Worm (Caenorhabditis elegans): ENCODE data around the gene morc-1.

The morc-1 gene

DNA sequence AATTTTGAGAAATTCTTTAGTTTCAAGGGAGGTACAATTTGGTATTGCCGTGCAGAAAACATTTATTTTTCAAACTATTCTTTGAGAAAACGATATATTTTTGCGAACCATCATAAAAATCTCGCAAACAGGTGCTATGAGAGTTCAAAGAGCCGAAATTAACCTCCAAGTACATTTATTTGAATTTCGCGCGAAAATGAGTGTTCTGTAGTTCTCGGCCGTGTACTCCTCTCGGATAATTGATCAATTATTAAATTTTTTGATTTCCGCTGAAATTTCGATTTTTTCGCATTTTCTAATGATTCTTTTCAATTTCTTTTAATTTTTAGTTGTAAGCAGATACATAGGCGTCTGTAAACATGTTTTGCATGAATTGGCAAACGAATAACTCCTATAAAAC, 16.5 kb downstream of the morc-1 start (continued):
- no peak for TF ChIP-seq alr-1 (tag; optimal IDR thresholded peaks at IDR 0.05; ENCODE audit: borderline replicate concordance)
- TF ChIP-seq tlp-1 (tag; optimal IDR thresholded peaks at IDR 0.05) = no peak
- peak; percentile 39 for TF ChIP-seq snu-23 (GFP tag; optimal IDR thresholded peaks at IDR 0.05)
- peak; percentile 70 for TF ChIP-seq nhr-90 (tag; optimal IDR thresholded peaks at IDR 0.05; ENCODE audit: poor library complexity)
- TF ChIP-seq lsy-2 (tag; optimal IDR thresholded peaks at IDR 0.05) = peak; percentile 34 to 59
- peak; percentile 83 for TF ChIP-seq ceh-90 (tag; optimal IDR thresholded peaks at IDR 0.05)
- TF ChIP-seq nhr-12 (tag; optimal IDR thresholded peaks at IDR 0.05) = no peak
- TF ChIP-seq lin-39 (tag; optimal IDR thresholded peaks at IDR 0.05) = no peak
- TF ChIP-seq egl-13 (tag; optimal IDR thresholded peaks at IDR 0.05) = peak; percentile 57
- TF ChIP-seq pax-3 (tag; optimal IDR thresholded peaks at IDR 0.05) = peak; percentile 16
- TF ChIP-seq lir-3 (tag; optimal IDR thresholded peaks at IDR 0.05; ENCODE audit: poor library complexity) = peak; percentile 84
- TF ChIP-seq mep-1 (tag; optimal IDR thresholded peaks at IDR 0.05) = no peak
- peak; percentile 65 for TF ChIP-seq nhr-19 (GFP tag; conservative IDR thresholded peaks at IDR 0.05)
- no peak for TF ChIP-seq zag-1 (tag; optimal IDR thresholded peaks at IDR 0.05)
- no peak for TF ChIP-seq nhr-237 (tag; optimal IDR thresholded peaks at IDR 0.05)
- no peak for TF ChIP-seq hlh-17 (GFP tag; optimal IDR thresholded peaks at IDR 0.05; ENCODE audit: borderline replicate concordance)
- no peak for TF ChIP-seq C34B4.2 (tag; optimal IDR thresholded peaks at IDR 0.05)
- no peak for TF ChIP-seq mdl-1 (tag; optimal IDR thresholded peaks at IDR 0.05)
- TF ChIP-seq efl-3 (GFP tag; optimal IDR thresholded peaks at IDR 0.05) = no peak
- no peak for TF ChIP-seq isw-1 (GFP tag; IDR thresholded peaks at IDR 0.05)
- no peak for TF ChIP-seq lin-14 (GFP tag; optimal IDR thresholded peaks at IDR 0.05)
- peak; percentile 21 for TF ChIP-seq unc-130 (tag; optimal IDR thresholded peaks at IDR 0.05)
- TF ChIP-seq zip-4 (GFP tag; optimal IDR thresholded peaks at IDR 0.05) = no peak
- TF ChIP-seq ceh-82 (tag; optimal IDR thresholded peaks at IDR 0.05) = peak in 1 of 3 experiments; percentile 8
- TF ChIP-seq vab-15 (tag; optimal IDR thresholded peaks at IDR 0.05) = no peak
- peak; percentile 84 to 92 (median 89) for TF ChIP-seq dpl-1 (GFP tag; optimal IDR thresholded peaks at IDR 0.05)
- TF ChIP-seq nhr-85 (tag) = peak; percentile 79
- peak; percentile 56 for TF ChIP-seq fkh-4 (tag; optimal IDR thresholded peaks at IDR 0.05; ENCODE audit: borderline replicate concordance)
- no peak for TF ChIP-seq ceh-8 (GFP tag; optimal IDR thresholded peaks at IDR 0.05)
- no peak for TF ChIP-seq nhr-77 (tag; optimal IDR thresholded peaks at IDR 0.05)

DNA sequence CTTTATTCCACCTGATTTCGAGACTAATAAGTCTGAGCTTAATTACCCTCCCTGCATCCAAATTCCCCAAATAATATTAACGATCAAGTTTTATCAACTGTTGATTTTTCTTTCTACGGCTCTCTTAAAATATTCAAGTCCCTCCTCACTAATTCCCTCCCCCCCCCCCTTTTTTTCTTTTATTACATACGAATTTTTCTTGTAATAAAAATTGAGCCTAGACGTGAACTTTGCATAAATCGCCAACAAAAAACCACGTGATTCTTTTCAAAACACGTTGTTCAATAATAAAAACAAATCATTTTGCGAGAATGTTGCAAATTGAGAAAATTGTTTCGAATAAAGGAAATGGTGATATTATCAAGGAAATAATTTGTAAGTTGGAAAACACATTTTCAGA, 18.3 kb downstream of the morc-1 start, which contains the start of gene K10D2.8:
Gene K10D2.8 (plus strand): TSS at position 301 of the 400 bp plus-strand sequence.
- TF ChIP-seq jun-1 (tag; optimal IDR thresholded peaks at IDR 0.05) (no peak), pag-3 (tag; optimal IDR thresholded peaks at IDR 0.05; ENCODE audit: borderline replicate concordance, insufficient read depth) (no peak), hpl-2 (GFP tag; optimal IDR thresholded peaks at IDR 0.05) (no peak), ceh-82 (tag; optimal IDR thresholded peaks at IDR 0.05) (no peak), blmp-1 (tag; optimal IDR thresholded peaks at IDR 0.05) (no peak), zag-1 (tag; optimal IDR thresholded peaks at IDR 0.05) (no peak), ceh-8 (GFP tag; optimal IDR thresholded peaks at IDR 0.05) (no peak), snpc-4 (tag; optimal IDR thresholded peaks at IDR 0.05) (no peak), ces-1 (GFP tag; optimal IDR thresholded peaks at IDR 0.05) (no peak), mdl-1 (tag; optimal IDR thresholded peaks at IDR 0.05) (no peak), lin-14 (GFP tag; optimal IDR thresholded peaks at IDR 0.05) (no peak), skn-1 (tag; optimal IDR thresholded peaks at IDR 0.05) (no peak), fkh-4 (tag; optimal IDR thresholded peaks at IDR 0.05; ENCODE audit: borderline replicate concordance) (no peak), F16B12.6 (tag; optimal IDR thresholded peaks at IDR 0.05) (no peak), egl-13 (tag; optimal IDR thresholded peaks at IDR 0.05) (no peak), egl-27 (tag; optimal IDR thresholded peaks at IDR 0.05) (no peak), hlh-4 (tag; optimal IDR thresholded peaks at IDR 0.05) (no peak), xbp-1 (tag; optimal IDR thresholded peaks at IDR 0.05) (no peak), aly-2 (tag; optimal IDR thresholded peaks at IDR 0.05) (no peak), C16A3.4 (tag; optimal IDR thresholded peaks at IDR 0.05) (no peak)
